Fruit fly (Drosophila melanogaster): Measurements from ENCODE around the gene ND-SGDH.

DNA sequence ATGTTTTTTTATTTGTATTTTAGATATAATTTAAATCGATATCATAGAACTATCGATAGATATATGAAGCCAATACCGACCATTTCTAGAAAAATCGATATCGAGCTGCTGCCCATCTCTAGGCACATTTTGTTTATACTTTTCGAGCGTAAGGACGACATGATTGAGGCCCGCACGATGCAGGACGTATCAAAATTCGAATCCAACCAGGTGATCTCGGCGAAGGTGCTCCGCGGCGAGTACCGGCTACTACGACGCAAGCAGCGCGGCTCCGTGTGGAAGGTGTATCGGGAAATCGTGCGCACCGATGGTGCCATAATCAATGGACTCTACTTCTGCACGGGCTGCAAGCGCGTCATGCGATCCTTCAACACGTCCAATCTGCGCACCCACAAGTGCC is 20.2 kb downstream of the ND-SGDH start, which contains the start of gene ssp:
- TF ChIP-seq fru (GFP tag; optimal IDR thresholded peaks at IDR 0.05) (no peak), jim (GFP tag; optimal IDR thresholded peaks at IDR 0.05) (no peak), usp (GFP tag; optimal IDR thresholded peaks at IDR 0.05) (no peak), Hr83 (GFP tag; optimal IDR thresholded peaks at IDR 0.05; ENCODE audit: poor library complexity, severe bottlenecking) (no peak), OdsH (GFP tag; optimal IDR thresholded peaks at IDR 0.05) (no peak), CG32264 (GFP tag; optimal IDR thresholded peaks at IDR 0.05) (no peak), Abd-B (GFP tag; optimal IDR thresholded peaks at IDR 0.05) (no peak), Dif (GFP tag; optimal IDR thresholded peaks at IDR 0.05; ENCODE audit: partially characterized antibody) (no peak), pan (optimal IDR thresholded peaks at IDR 0.05) (no peak), Dfd (GFP tag; optimal IDR thresholded peaks at IDR 0.05) (no peak), br (GFP tag; optimal IDR thresholded peaks at IDR 0.05) (no peak), ey (GFP tag; optimal IDR thresholded peaks at IDR 0.05) (no peak)
